Fruit fly (Drosophila melanogaster) whole organism, embryonic: Measurements from ENCODE around the gene Sry-alpha.

Source experiments
- Aef1 ChIP-seq: fragments of 200-800 bp; sonication (Bioruptor generic); IDR thresholded peaks from 3 replicates; pipeline ENCODE4 v1.3.6; 2022; ENCODE audit warnings: missing biosample characterization, missing genetic modification characterization
- Antp ChIP-seq: fragments of 200-800 bp; sonication (Bioruptor generic); optimal IDR thresholded peaks from 3 replicates; lab custom pipeline; 2016; ENCODE audit warnings: missing biosample characterization, missing genetic modification characterization
- Atf6 ChIP-seq: fragments of 200-800 bp; sonication (Bioruptor generic); IDR thresholded peaks from 2 replicates; pipeline ENCODE4 v1.3.6; 2022; ENCODE audit warnings: missing biosample characterization, missing genetic modification characterization
- Bgb ChIP-seq: fragments of 200-800 bp; sonication (Bioruptor generic); IDR thresholded peaks from 2 replicates; pipeline ENCODE4 v1.3.6; 2022; ENCODE audit warnings: missing biosample characterization, missing genetic modification characterization; ENCODE audit not compliant: partially characterized antibody
- CG10147 ChIP-seq: fragments of 200-800 bp; sonication (Bioruptor generic); optimal IDR thresholded peaks from 2 replicates; lab custom pipeline; 2019; ENCODE audit warnings: missing biosample characterization, mild to moderate bottlenecking, missing genetic modification characterization, moderate library complexity
- CG10321 ChIP-seq: fragments of 200-800 bp; sonication (Bioruptor generic); IDR thresholded peaks from 2 replicates; pipeline ENCODE4 v1.3.6; 2022; ENCODE audit warnings: missing biosample characterization, missing genetic modification characterization
- CG10959 ChIP-seq: fragments of 200-800 bp; sonication (Bioruptor generic); IDR thresholded peaks from 2 replicates; pipeline ENCODE4 v1.3.6; 2022; ENCODE audit warnings: missing biosample characterization, missing genetic modification characterization
- CG11456 ChIP-seq: fragments of 200-800 bp; sonication (Bioruptor generic); IDR thresholded peaks from 3 replicates; pipeline ENCODE4 v1.3.6; 2022; ENCODE audit warnings: missing biosample characterization, missing genetic modification characterization
- CG12299 ChIP-seq: fragments of 200-800 bp; sonication (Bioruptor generic); optimal IDR thresholded peaks from 2 replicates; lab custom pipeline; 2018; ENCODE audit warnings: missing biosample characterization, mild to moderate bottlenecking, missing genetic modification characterization
- CG14965 ChIP-seq: fragments of 200-800 bp; sonication (Bioruptor generic); optimal IDR thresholded peaks from 2 replicates; lab custom pipeline; 2016; ENCODE audit warnings: missing biosample characterization, missing genetic modification characterization, borderline replicate concordance
- CG15479 ChIP-seq: fragments of 200-800 bp; sonication (Bioruptor generic); optimal IDR thresholded peaks from 3 replicates; lab custom pipeline; 2019; ENCODE audit warnings: missing biosample characterization, mild to moderate bottlenecking, missing genetic modification characterization, moderate library complexity
- CG15514 ChIP-seq: fragments of 200-800 bp; sonication (Bioruptor generic); optimal IDR thresholded peaks from 3 replicates; lab custom pipeline; 2017; ENCODE audit warnings: missing biosample characterization, missing genetic modification characterization, mild to moderate bottlenecking, moderate library complexity, missing genetic modification reagents
- CG17802 ChIP-seq: fragments of 200-800 bp; sonication (Bioruptor generic); optimal IDR thresholded peaks from 2 replicates; lab custom pipeline; 2018; ENCODE audit warnings: missing biosample characterization, mild to moderate bottlenecking, missing genetic modification characterization, moderate library complexity
- CG18262 ChIP-seq: fragments of 200-800 bp; optimal IDR thresholded peaks from 3 replicates; lab custom pipeline; 2019; ENCODE audit warnings: missing biosample characterization, mild to moderate bottlenecking, missing genetic modification characterization, moderate library complexity
- CG18619 ChIP-seq: fragments of 200-800 bp; sonication (Bioruptor generic); optimal IDR thresholded peaks from 3 replicates; lab custom pipeline; 2017; ENCODE audit warnings: missing biosample characterization, mild to moderate bottlenecking, missing genetic modification characterization
- CG18764 ChIP-seq: fragments of 200-800 bp; sonication (Bioruptor generic); optimal IDR thresholded peaks from 3 replicates; lab custom pipeline; 2016; ENCODE audit warnings: missing biosample characterization, missing genetic modification characterization
- CG2202 ChIP-seq: fragments of 200-800 bp; sonication (Bioruptor generic); optimal IDR thresholded peaks from 2 replicates; lab custom pipeline; 2018; ENCODE audit warnings: missing biosample characterization, mild to moderate bottlenecking, missing genetic modification characterization
- CG34224 ChIP-seq: fragments of 200-800 bp; sonication (Bioruptor generic); IDR thresholded peaks from 3 replicates; pipeline ENCODE4 v1.3.6; 2022; ENCODE audit warnings: missing biosample characterization, missing genetic modification characterization; ENCODE audit not compliant: partially characterized antibody
- CG34422 ChIP-seq: fragments of 200-800 bp; sonication (Bioruptor generic); IDR thresholded peaks from 3 replicates; pipeline ENCODE4 v1.3.6; 2022; ENCODE audit warnings: missing biosample characterization, missing genetic modification characterization
- CG43689 ChIP-seq: fragments of 200-800 bp; sonication (Bioruptor generic); IDR thresholded peaks from 2 replicates; pipeline ENCODE4 v1.3.6; 2022; ENCODE audit warnings: missing biosample characterization, missing genetic modification characterization
- CG6654 ChIP-seq: fragments of 200-800 bp; sonication (Bioruptor generic); optimal IDR thresholded peaks from 2 replicates; lab custom pipeline; 2017; ENCODE audit warnings: missing biosample characterization, mild to moderate bottlenecking, missing genetic modification characterization
- CG7372 ChIP-seq: fragments of 200-800 bp; sonication (Bioruptor generic); IDR thresholded peaks from 2 replicates; pipeline ENCODE4 v1.3.6; 2022; ENCODE audit warnings: missing biosample characterization, missing genetic modification characterization
- CG7786 ChIP-seq: fragments of 200-800 bp; sonication (Bioruptor generic); optimal IDR thresholded peaks from 2 replicates; lab custom pipeline; 2016; ENCODE audit warnings: missing biosample characterization, missing genetic modification characterization
- CG8290 ChIP-seq, 3 experiments: fragments of 200-800 bp; sonication (Bioruptor generic); optimal IDR thresholded peaks; 2 replicates each; lab custom pipeline; 2016 to 2019; ENCODE audit warnings: missing biosample characterization in 3 of 3, missing genetic modification characterization in 3 of 3, mild to moderate bottlenecking in 2 of 3, moderate library complexity in 1 of 3
- CG8478 ChIP-seq: fragments of >200 bp; optimal IDR thresholded peaks from 2 replicates; lab custom pipeline; 2018
- CTCF ChIP-seq: fragments of 200-800 bp; sonication (Bioruptor generic); optimal IDR thresholded peaks from 2 replicates; lab custom pipeline; 2017; ENCODE audit warnings: missing biosample characterization, mild to moderate bottlenecking, missing genetic modification characterization, moderate library complexity
- CoRest ChIP-seq: fragments of 200-800 bp; sonication (Bioruptor generic); optimal IDR thresholded peaks from 3 replicates; lab custom pipeline; 2018; ENCODE audit warnings: missing biosample characterization, mild to moderate bottlenecking, missing genetic modification characterization, moderate library complexity
- D ChIP-seq, 2 experiments: fragments of 200-800 bp in 1 of 2; fragments of >200 bp in 1 of 2; sonication (Bioruptor generic) in 1 of 2; optimal IDR thresholded peaks; 2 replicates in 1 of 2; 3 replicates in 1 of 2; lab custom pipeline; 2017; ENCODE audit warnings: mild to moderate bottlenecking in 1 of 2, missing biosample characterization in 1 of 2, missing genetic modification characterization in 1 of 2, missing genetic modification reagents in 1 of 2
- HLHmδ ChIP-seq: fragments of 200-800 bp; sonication (Bioruptor generic); optimal IDR thresholded peaks from 2 replicates; lab custom pipeline; 2018; ENCODE audit warnings: missing biosample characterization, mild to moderate bottlenecking, missing genetic modification characterization, moderate library complexity
- Hsf ChIP-seq: fragments of 200-800 bp; sonication (Bioruptor generic); optimal IDR thresholded peaks from 3 replicates; lab custom pipeline; 2016; ENCODE audit warnings: missing biosample characterization, missing genetic modification characterization
- Lhr ChIP-seq: fragments of 200-800 bp; sonication (Bioruptor generic); optimal IDR thresholded peaks from 3 replicates; lab custom pipeline; 2017; ENCODE audit warnings: mild to moderate bottlenecking, missing biosample characterization, missing genetic modification reagents, missing genetic modification characterization
- Med ChIP-seq: fragments of 200-800 bp; sonication (Bioruptor generic); peaks from one replicate; lab custom pipeline; 2016; ENCODE audit warnings: missing biosample characterization, missing genetic modification characterization, mild to moderate bottlenecking, inconsistent platforms, moderate library complexity
- Ravus ChIP-seq: fragments of 200-800 bp; sonication (Bioruptor generic); IDR thresholded peaks from 2 replicates; pipeline ENCODE4 v1.3.6; 2022; ENCODE audit warnings: missing biosample characterization, missing genetic modification characterization
- Side ChIP-seq: fragments of 200-800 bp; sonication (Bioruptor generic); optimal IDR thresholded peaks from 2 replicates; lab custom pipeline; 2016; ENCODE audit warnings: missing biosample characterization, missing genetic modification characterization
- Sin3A ChIP-seq: fragments of >200 bp; optimal IDR thresholded peaks from 2 replicates; lab custom pipeline; 2018
- Sox100B ChIP-seq: fragments of 200-800 bp; sonication (Bioruptor generic); optimal IDR thresholded peaks from 3 replicates; lab custom pipeline; 2018; ENCODE audit warnings: missing biosample characterization, mild to moderate bottlenecking, missing genetic modification characterization
- Sry-β ChIP-seq: fragments of 200-800 bp; sonication (Bioruptor generic); optimal IDR thresholded peaks from 2 replicates; lab custom pipeline; 2018; ENCODE audit warnings: missing biosample characterization, mild to moderate bottlenecking, missing genetic modification characterization, moderate library complexity
- Taf1 ChIP-seq: fragments of 200-800 bp; sonication (Bioruptor generic); IDR thresholded peaks from 2 replicates; pipeline ENCODE4 v1.3.6; 2022; ENCODE audit warnings: missing biosample characterization, missing genetic modification characterization
- Xbp1 ChIP-seq: fragments of 200-800 bp; sonication (Bioruptor generic); optimal IDR thresholded peaks from 3 replicates; lab custom pipeline; 2016; ENCODE audit warnings: missing biosample characterization, mild to moderate bottlenecking, missing genetic modification characterization
- az2 ChIP-seq: fragments of 200-800 bp; sonication (Bioruptor generic); optimal IDR thresholded peaks from 3 replicates; lab custom pipeline; 2016; ENCODE audit warnings: missing biosample characterization, missing genetic modification characterization
- cas ChIP-seq: fragments of 200-800 bp; sonication (Bioruptor generic); IDR thresholded peaks from 2 replicates; pipeline ENCODE4 v1.3.6; 2022; ENCODE audit warnings: missing biosample characterization, missing genetic modification characterization
- chinmo ChIP-seq: fragments of 200-800 bp; sonication (Bioruptor generic); IDR thresholded peaks from 4 replicates; pipeline ENCODE4 v1.3.6; 2022; ENCODE audit warnings: missing biosample characterization, missing genetic modification characterization; ENCODE audit not compliant: partially characterized antibody
- dpn ChIP-seq, 2 experiments: fragments of 200-800 bp; sonication (Bioruptor generic); optimal IDR thresholded peaks; 3 replicates each; lab custom pipeline; 2016; ENCODE audit warnings: missing biosample characterization in 2 of 2, missing genetic modification characterization in 2 of 2
- emc ChIP-seq: fragments of 200-800 bp; sonication (Bioruptor generic); optimal IDR thresholded peaks from 2 replicates; lab custom pipeline; 2016; ENCODE audit warnings: missing biosample characterization, missing genetic modification characterization
- gfzf ChIP-seq: fragments of 200-800 bp; sonication (Bioruptor generic); optimal IDR thresholded peaks from 2 replicates; lab custom pipeline; 2016; ENCODE audit warnings: missing biosample characterization, mild to moderate bottlenecking, missing genetic modification characterization, moderate library complexity
- gro ChIP-seq: fragments of 200-800 bp; sonication (Bioruptor generic); optimal IDR thresholded peaks from 2 replicates; lab custom pipeline; 2016; ENCODE audit warnings: missing biosample characterization, missing genetic modification characterization
- pnt ChIP-seq: fragments of 200-800 bp; sonication (Bioruptor generic); optimal IDR thresholded peaks from 3 replicates; lab custom pipeline; 2016; ENCODE audit warnings: missing biosample characterization, missing genetic modification characterization
- psq ChIP-seq: fragments of 200-800 bp; sonication (Bioruptor generic); optimal IDR thresholded peaks from 2 replicates; lab custom pipeline; 2017; ENCODE audit warnings: missing biosample characterization, missing genetic modification characterization
- tll ChIP-seq, 2 experiments: fragments of 200-800 bp in 1 of 2; fragments of >200 bp in 1 of 2; sonication (Bioruptor generic) in 1 of 2; optimal IDR thresholded peaks; 2 replicates each; lab custom pipeline; 2017 to 2019; ENCODE audit warnings: missing biosample characterization in 2 of 2, missing genetic modification characterization in 2 of 2, mild to moderate bottlenecking in 1 of 2, moderate library complexity in 1 of 2
- yki ChIP-seq: fragments of >200 bp; optimal IDR thresholded peaks from 3 replicates; lab custom pipeline; 2018

The Sry-alpha gene

dm6 chr3R:30022452-30023028, 17.0 kb upstream of the Sry-alpha start, which contains the start of the genes RpS28a and Axn (continued):
- peak; percentile 37 to 42 for TF ChIP-seq dpn (GFP tag; optimal IDR thresholded peaks at IDR 0.05; lab: Kevin White, UChicago)
- TF ChIP-seq Taf1: no peak
- TF ChIP-seq CG8290 (GFP tag; optimal IDR thresholded peaks at IDR 0.05; lab: Kevin White, UChicago): peak; percentile 18
- TF ChIP-seq CG8290 (tag; optimal IDR thresholded peaks at IDR 0.05; lab: Kevin White, UChicago): no peak
- TF ChIP-seq D (optimal IDR thresholded peaks at IDR 0.05; lab: Kevin White, UChicago): peak; percentile 81
- TF ChIP-seq D (GFP tag; optimal IDR thresholded peaks at IDR 0.05; lab: Kevin White, UChicago): no peak
- peak; percentile 91 for TF ChIP-seq Lhr (GFP tag; lab: Kevin White, UChicago)
- peak; percentile 64 for TF ChIP-seq HLHmδ (GFP tag; lab: Kevin White, UChicago)
- peak; percentile 90 for TF ChIP-seq Med (GFP tag; lab: Kevin White, UChicago)
- no peak for TF ChIP-seq CG7372
- TF ChIP-seq Sin3A (lab: Kevin White, UChicago): peak; percentile 80
- TF ChIP-seq Bgb (GFP tag; lab: Robert Waterston, UW): peak; percentile 53
- TF ChIP-seq CTCF: peak; percentile 97
- TF ChIP-seq CG34224: 0 out of 3 replicates have a peak, but pooled peaks have one; percentile 10
- TF ChIP-seq Xbp1: peak; percentile 43
- TF ChIP-seq CG12299 (tag; lab: Kevin White, UChicago): peak; percentile 7
- no peak for TF ChIP-seq CG18262
- no peak for TF ChIP-seq Side (GFP tag; lab: Kevin White, UChicago)
- peak; percentile 19 for TF ChIP-seq CoRest (tag; lab: Kevin White, UChicago)
- TF ChIP-seq Aef1 (GFP tag; lab: Robert Waterston, UW): peak; percentile 16; the same call in 1 of the 3 replicates
- no peak for TF ChIP-seq CG18764
- no peak; the same call in 2 of the 3 replicates for TF ChIP-seq CG34422 (GFP tag; lab: Robert Waterston, UW)
- TF ChIP-seq Ravus (GFP tag; lab: Robert Waterston, UW): no peak
- no peak for TF ChIP-seq CG2202 (tag; lab: Kevin White, UChicago)
- no peak for TF ChIP-seq chinmo (GFP tag; lab: Robert Waterston, UW)
- TF ChIP-seq CG7786 (GFP tag; lab: Kevin White, UChicago): no peak
- TF ChIP-seq az2 (GFP tag; lab: Kevin White, UChicago): no peak
- no peak for TF ChIP-seq Sox100B
- TF ChIP-seq gfzf (GFP tag; lab: Kevin White, UChicago): peak; percentile 47
- TF ChIP-seq CG18619: no peak
- TF ChIP-seq yki (lab: Kevin White, UChicago): no peak
- no peak for TF ChIP-seq Sry-β (GFP tag; lab: Kevin White, UChicago)
- TF ChIP-seq CG10321 (GFP tag; lab: Robert Waterston, UW): 0 out of 2 replicates have a peak, but pooled peaks have one; percentile 6
- no peak for TF ChIP-seq Hsf (GFP tag; lab: Kevin White, UChicago)
- peak; percentile 18 for TF ChIP-seq pnt
- no peak for TF ChIP-seq Antp (GFP tag; lab: Kevin White, UChicago)
- no peak for TF ChIP-seq CG43689
- TF ChIP-seq CG6654 (GFP tag; lab: Kevin White, UChicago): no peak
- TF ChIP-seq CG10147: no peak
- peak; percentile 73; the same call in 2 of the 3 replicates for TF ChIP-seq CG11456 (GFP tag; lab: Robert Waterston, UW)
- TF ChIP-seq emc: no peak
- peak; percentile 1 for TF ChIP-seq gro (GFP tag; lab: Kevin White, UChicago)
- TF ChIP-seq Atf6: no peak
- TF ChIP-seq CG14965 (GFP tag; lab: Kevin White, UChicago): no peak
- no peak for TF ChIP-seq CG17802
- no peak for TF ChIP-seq CG15479 (GFP tag; lab: Kevin White, UChicago)
- no peak for TF ChIP-seq CG10959 (GFP tag; lab: Robert Waterston, UW)
- peak; percentile 81 for TF ChIP-seq CG8478 (lab: Kevin White, UChicago)
- TF ChIP-seq psq: no peak
- TF ChIP-seq tll (GFP tag; optimal IDR thresholded peaks at IDR 0.05; lab: Kevin White, UChicago): peak in 1 of 2 experiments; percentile 11
- TF ChIP-seq CG15514 (GFP tag; lab: Kevin White, UChicago): peak; percentile 100
- TF ChIP-seq cas: no peak
